Fruit fly (Drosophila melanogaster) whole organism, embryonic: ENCODE results near the gene CG44088.

Source experiments
- B-H2 ChIP-seq: fragments of 200-800 bp; sonication (Bioruptor generic); optimal IDR thresholded peaks from 2 replicates; lab custom pipeline; 2018; ENCODE audit warnings: missing biosample characterization, mild to moderate bottlenecking, missing genetic modification characterization
- BEAF-32 ChIP-seq: fragments of 200-800 bp; sonication (Bioruptor generic); optimal IDR thresholded peaks from 3 replicates; lab custom pipeline; 2017; ENCODE audit warnings: missing biosample characterization, missing genetic modification characterization, mild to moderate bottlenecking, moderate library complexity, missing genetic modification reagents
- CG10209 ChIP-seq: fragments of 200-800 bp; sonication (Bioruptor generic); optimal IDR thresholded peaks from 3 replicates; lab custom pipeline; 2017; ENCODE audit warnings: missing biosample characterization, mild to moderate bottlenecking, missing genetic modification characterization, missing genetic modification reagents
- CG10431 ChIP-seq: fragments of 200-800 bp; sonication (Bioruptor generic); optimal IDR thresholded peaks from 3 replicates; lab custom pipeline; 2018; ENCODE audit warnings: missing biosample characterization, mild to moderate bottlenecking, missing genetic modification characterization
- CG10979 ChIP-seq: fragments of 200-800 bp; sonication (Bioruptor generic); optimal IDR thresholded peaks from 2 replicates; lab custom pipeline; 2018; ENCODE audit warnings: missing biosample characterization, mild to moderate bottlenecking, missing genetic modification characterization, moderate library complexity
- CG11695 ChIP-seq: fragments of 200-800 bp; sonication (Bioruptor generic); IDR thresholded peaks from 3 replicates; pipeline ENCODE4 v1.3.6; 2022; ENCODE audit warnings: missing biosample characterization, missing genetic modification characterization
- CG12219 ChIP-seq: fragments of 200-800 bp; sonication (Bioruptor generic); optimal IDR thresholded peaks from 3 replicates; lab custom pipeline; 2018; ENCODE audit warnings: missing biosample characterization, mild to moderate bottlenecking, missing genetic modification characterization
- CG12299 ChIP-seq: fragments of 200-800 bp; sonication (Bioruptor generic); optimal IDR thresholded peaks from 2 replicates; lab custom pipeline; 2018; ENCODE audit warnings: missing biosample characterization, mild to moderate bottlenecking, missing genetic modification characterization
- CG12769 ChIP-seq: fragments of 200-800 bp; sonication (Bioruptor generic); optimal IDR thresholded peaks from 2 replicates; lab custom pipeline; 2019; ENCODE audit warnings: missing biosample characterization, mild to moderate bottlenecking, missing genetic modification characterization, moderate library complexity
- CG13287 ChIP-seq: fragments of 200-800 bp; sonication (Bioruptor generic); IDR thresholded peaks from 2 replicates; pipeline ENCODE4 v1.3.6; 2022; ENCODE audit warnings: missing biosample characterization, missing genetic modification characterization; ENCODE audit not compliant: partially characterized antibody
- CG15269 ChIP-seq: fragments of 200-800 bp; sonication (Bioruptor generic); optimal IDR thresholded peaks from 2 replicates; lab custom pipeline; 2018; ENCODE audit warnings: missing biosample characterization, mild to moderate bottlenecking, missing genetic modification characterization, moderate library complexity
- CG15696 ChIP-seq: fragments of 200-800 bp; sonication (Bioruptor generic); optimal IDR thresholded peaks from 2 replicates; lab custom pipeline; 2019; ENCODE audit warnings: missing biosample characterization, mild to moderate bottlenecking, missing genetic modification characterization, moderate library complexity
- CG16813 ChIP-seq: fragments of 200-800 bp; sonication (Bioruptor generic); IDR thresholded peaks from 3 replicates; pipeline ENCODE4 v1.3.6; 2022; ENCODE audit warnings: missing biosample characterization, missing genetic modification characterization; ENCODE audit not compliant: partially characterized antibody
- CG17385 ChIP-seq: fragments of 200-800 bp; sonication (Bioruptor generic); optimal IDR thresholded peaks from 3 replicates; lab custom pipeline; 2018; ENCODE audit warnings: missing biosample characterization, mild to moderate bottlenecking, missing genetic modification characterization
- CG18262 ChIP-seq: fragments of 200-800 bp; optimal IDR thresholded peaks from 3 replicates; lab custom pipeline; 2019; ENCODE audit warnings: missing biosample characterization, mild to moderate bottlenecking, missing genetic modification characterization, moderate library complexity
- CG2120 ChIP-seq: fragments of 200-800 bp; sonication (Bioruptor generic); optimal IDR thresholded peaks from 3 replicates; lab custom pipeline; 2016; ENCODE audit warnings: missing biosample characterization, missing genetic modification characterization
- CG2712 ChIP-seq: fragments of 200-800 bp; optimal IDR thresholded peaks from 3 replicates; lab custom pipeline; 2019; ENCODE audit warnings: missing biosample characterization, mild to moderate bottlenecking, missing genetic modification characterization, moderate library complexity
- CG2889 ChIP-seq: fragments of 200-800 bp; sonication (Bioruptor generic); IDR thresholded peaks from 3 replicates; pipeline ENCODE4 v1.3.6; 2022; ENCODE audit warnings: missing biosample characterization, missing genetic modification characterization
- CG31224 ChIP-seq: fragments of 200-800 bp; sonication (Bioruptor generic); IDR thresholded peaks from 2 replicates; pipeline ENCODE4 v1.3.6; 2022; ENCODE audit warnings: missing biosample characterization, missing genetic modification characterization
- CG4707 ChIP-seq: fragments of 200-800 bp; sonication (Bioruptor generic); optimal IDR thresholded peaks from 2 replicates; lab custom pipeline; 2018; ENCODE audit warnings: missing biosample characterization, mild to moderate bottlenecking, missing genetic modification characterization, moderate library complexity
- CG7357 ChIP-seq: fragments of 200-800 bp; sonication (Bioruptor generic); IDR thresholded peaks from 3 replicates; pipeline ENCODE4 v1.3.6; 2022; ENCODE audit warnings: missing biosample characterization, missing genetic modification characterization
- CG7839 ChIP-seq: fragments of 200-800 bp; sonication (Bioruptor generic); optimal IDR thresholded peaks from 3 replicates; lab custom pipeline; 2018; ENCODE audit warnings: missing biosample characterization, mild to moderate bottlenecking, missing genetic modification characterization, moderate library complexity
- CG8281 ChIP-seq: fragments of 200-800 bp; sonication (Bioruptor generic); optimal IDR thresholded peaks from 2 replicates; lab custom pipeline; 2018; ENCODE audit warnings: missing biosample characterization, mild to moderate bottlenecking, missing genetic modification characterization, moderate library complexity
- CG9817 ChIP-seq: fragments of 200-800 bp; sonication (Bioruptor generic); optimal IDR thresholded peaks from 2 replicates; lab custom pipeline; 2018; ENCODE audit warnings: missing biosample characterization, mild to moderate bottlenecking, missing genetic modification characterization, moderate library complexity
- Elba2 ChIP-seq: fragments of 200-800 bp; sonication (Bioruptor generic); optimal IDR thresholded peaks from 3 replicates; lab custom pipeline; 2016; ENCODE audit warnings: missing biosample characterization, missing genetic modification characterization
- GATAe ChIP-seq: fragments of 200-800 bp; sonication (Bioruptor generic); conservative IDR thresholded peaks from 2 replicates; pipeline ENCODE4 v1.3.6; 2022; ENCODE audit warnings: missing biosample characterization, missing genetic modification characterization
- H2.0 ChIP-seq: fragments of 200-800 bp; sonication (Bioruptor generic); IDR thresholded peaks from 2 replicates; pipeline ENCODE4 v1.3.6; 2022; ENCODE audit warnings: missing biosample characterization, missing genetic modification characterization
- Hmr ChIP-seq: fragments of 200-800 bp; sonication (Bioruptor generic); optimal IDR thresholded peaks from 3 replicates; lab custom pipeline; 2017; ENCODE audit warnings: mild to moderate bottlenecking, missing biosample characterization, missing genetic modification reagents, missing genetic modification characterization
- Lpt ChIP-seq: fragments of >200 bp; optimal IDR thresholded peaks from 2 replicates; lab custom pipeline; 2018; ENCODE audit warnings: missing biosample characterization, missing genetic modification characterization
- Max ChIP-seq: fragments of 200-800 bp; sonication (Bioruptor generic); optimal IDR thresholded peaks from 2 replicates; lab custom pipeline; 2016; ENCODE audit warnings: missing biosample characterization, mild to moderate bottlenecking, missing genetic modification characterization
- Ptx1 ChIP-seq: fragments of 200-800 bp; sonication (Bioruptor generic); IDR thresholded peaks from 2 replicates; pipeline ENCODE4 v1.3.6; 2022; ENCODE audit warnings: missing biosample characterization, missing genetic modification characterization
- Rfx ChIP-seq: fragments of 200-800 bp; sonication (Bioruptor generic); IDR thresholded peaks from 2 replicates; pipeline ENCODE4 v1.3.6; 2022; ENCODE audit warnings: missing biosample characterization, missing genetic modification characterization
- Rx ChIP-seq: fragments of 200-800 bp; sonication (Bioruptor generic); IDR thresholded peaks from 2 replicates; pipeline ENCODE4 v1.3.6; 2022; ENCODE audit warnings: missing biosample characterization, missing genetic modification characterization
- Ssrp ChIP-seq: fragments of 200-800 bp; sonication (Bioruptor generic); optimal IDR thresholded peaks from 2 replicates; lab custom pipeline; 2018; ENCODE audit warnings: missing biosample characterization, mild to moderate bottlenecking, missing genetic modification characterization, moderate library complexity
- dmrt99B ChIP-seq: fragments of 200-800 bp; sonication (Bioruptor generic); optimal IDR thresholded peaks from 2 replicates; lab custom pipeline; 2018; ENCODE audit warnings: missing biosample characterization, mild to moderate bottlenecking, missing genetic modification characterization, moderate library complexity
- lab ChIP-seq: fragments of 200-800 bp; sonication (Bioruptor generic); optimal IDR thresholded peaks from 3 replicates; lab custom pipeline; 2017; ENCODE audit warnings: missing biosample characterization, missing genetic modification characterization, mild to moderate bottlenecking, moderate library complexity, missing genetic modification reagents
- lbe ChIP-seq: fragments of 200-800 bp; sonication (Bioruptor generic); optimal IDR thresholded peaks from 2 replicates; lab custom pipeline; 2016; ENCODE audit warnings: missing biosample characterization, mild to moderate bottlenecking, missing genetic modification characterization
- lilli ChIP-seq: fragments of 200-800 bp; sonication (Bioruptor generic); optimal IDR thresholded peaks from 3 replicates; lab custom pipeline; 2016; ENCODE audit warnings: missing biosample characterization, missing genetic modification characterization
- nerfin-2 ChIP-seq: fragments of 200-800 bp; sonication (Bioruptor generic); IDR thresholded peaks from 2 replicates; pipeline ENCODE4 v1.3.6; 2022; ENCODE audit warnings: missing biosample characterization, missing genetic modification characterization; ENCODE audit not compliant: partially characterized antibody
- odd ChIP-seq: fragments of 200-800 bp; sonication (Bioruptor generic); optimal IDR thresholded peaks from 2 replicates; lab custom pipeline; 2017; ENCODE audit warnings: missing biosample characterization, mild to moderate bottlenecking, missing genetic modification characterization
- pan ChIP-seq, 4 experiments: fragments of >200 bp in 3 of 4; fragments of 200-800 bp in 1 of 4; sonication (Bioruptor generic) in 1 of 4; optimal IDR thresholded peaks in 3 of 4; IDR thresholded peaks in 1 of 4; 2 replicates each; pipeline versions ENCODE4 v1.3.6 to Lab custom; 2017 to 2022; ENCODE audit warnings: missing biosample characterization in 2 of 4, missing genetic modification characterization in 2 of 4, mixed read lengths in 1 of 4
- peb ChIP-seq: fragments of 200-800 bp; sonication (Bioruptor generic); IDR thresholded peaks from 2 replicates; pipeline ENCODE4 v1.3.6; 2022; ENCODE audit warnings: missing biosample characterization, missing genetic modification characterization
- rib ChIP-seq: fragments of 200-800 bp; sonication (Bioruptor generic); IDR thresholded peaks from 2 replicates; pipeline ENCODE4 v1.3.6; 2022; ENCODE audit warnings: missing biosample characterization, missing genetic modification characterization
- slbo ChIP-seq: fragments of 200-800 bp; sonication (Bioruptor generic); IDR thresholded peaks from 2 replicates; pipeline ENCODE4 v1.3.6; 2022; ENCODE audit warnings: missing biosample characterization, missing genetic modification characterization
- sr ChIP-seq: fragments of 200-800 bp; sonication (Bioruptor generic); IDR thresholded peaks from 3 replicates; pipeline ENCODE4 v1.3.6; 2022; ENCODE audit warnings: missing biosample characterization, missing genetic modification characterization
- tll ChIP-seq, 2 experiments: fragments of 200-800 bp in 1 of 2; fragments of >200 bp in 1 of 2; sonication (Bioruptor generic) in 1 of 2; optimal IDR thresholded peaks; 2 replicates each; lab custom pipeline; 2017 to 2019; ENCODE audit warnings: missing biosample characterization in 2 of 2, missing genetic modification characterization in 2 of 2, mild to moderate bottlenecking in 1 of 2, moderate library complexity in 1 of 2
- ttk ChIP-seq: fragments of 200-800 bp; sonication (Bioruptor generic); IDR thresholded peaks from 2 replicates; pipeline ENCODE4 v2.1.2; 2022; ENCODE audit warnings: missing biosample characterization, missing genetic modification characterization
- z ChIP-seq: fragments of 200-800 bp; sonication (Bioruptor generic); IDR thresholded peaks from 3 replicates; pipeline ENCODE4 v1.3.6; 2022; ENCODE audit warnings: missing biosample characterization, missing genetic modification characterization

Gene CG44088

DNA sequence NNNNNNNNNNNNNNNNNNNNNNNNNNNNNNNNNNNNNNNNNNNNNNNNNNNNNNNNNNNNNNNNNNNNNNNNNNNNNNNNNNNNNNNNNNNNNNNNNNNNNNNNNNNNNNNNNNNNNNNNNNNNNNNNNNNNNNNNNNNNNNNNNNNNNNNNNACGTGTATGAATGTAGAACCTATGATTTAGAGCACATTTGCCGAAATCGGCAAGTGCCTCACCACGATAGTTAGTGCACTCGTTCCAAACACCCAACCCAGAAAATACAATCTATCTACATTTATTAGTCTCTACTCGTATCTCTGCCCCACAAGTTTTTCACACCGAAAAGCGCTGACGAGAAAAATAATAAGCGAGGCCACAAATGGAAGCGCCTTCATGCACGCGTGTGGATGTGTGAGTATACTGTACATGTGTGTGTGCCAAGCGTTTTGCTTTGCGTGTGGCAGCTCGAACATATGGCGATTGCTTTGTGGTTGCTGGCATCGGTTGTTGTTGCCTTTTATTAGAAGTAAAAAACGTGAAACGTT is 29.3 kb upstream of the CG44088 start (continued):
- peak; percentile 9 for TF ChIP-seq Ssrp (tag; lab: Kevin White, UChicago)
- no peak for TF ChIP-seq CG10431
- TF ChIP-seq odd: no peak
- peak; percentile 29 for TF ChIP-seq dmrt99B (tag; lab: Kevin White, UChicago)
- TF ChIP-seq CG17385 (GFP tag; lab: Kevin White, UChicago): peak; percentile 13
- no peak for TF ChIP-seq CG10979 (tag; lab: Kevin White, UChicago)
- TF ChIP-seq CG2712 (tag; lab: Kevin White, UChicago): peak; percentile 43
- TF ChIP-seq slbo (GFP tag; lab: Robert Waterston, UW): peak; percentile 14
- TF ChIP-seq CG12219: peak; percentile 28
- TF ChIP-seq sr (GFP tag; lab: Robert Waterston, UW): no peak
- TF ChIP-seq CG15696 (tag; lab: Kevin White, UChicago): no peak
- 0 out of 3 replicates have a peak, but pooled peaks have one; percentile 7 for TF ChIP-seq CG2889 (GFP tag; lab: Robert Waterston, UW)
- no peak for TF ChIP-seq Elba2
- peak; percentile 36 for TF ChIP-seq Lpt
- TF ChIP-seq GATAe (GFP tag; lab: Robert Waterston, UW): peak; percentile 47
- no peak for TF ChIP-seq CG31224 (GFP tag; lab: Robert Waterston, UW)
- peak; percentile 30 for TF ChIP-seq CG15269 (tag; lab: Kevin White, UChicago)
- TF ChIP-seq peb: 0 out of 2 replicates have a peak, but pooled peaks have one; percentile 5
- TF ChIP-seq H2.0 (GFP tag; lab: Robert Waterston, UW): peak; percentile 27; the same call in 1 of the 2 replicates
- TF ChIP-seq rib (GFP tag; lab: Robert Waterston, UW): 0 out of 2 replicates have a peak, but pooled peaks have one; percentile 33
- no peak for TF ChIP-seq CG12299 (tag; lab: Kevin White, UChicago)
- 0 out of 3 replicates have a peak, but pooled peaks have one; percentile 17 for TF ChIP-seq CG7357 (GFP tag; lab: Robert Waterston, UW)
- TF ChIP-seq CG9817 (tag; lab: Kevin White, UChicago): peak; percentile 39
- peak; percentile 40 for TF ChIP-seq CG10209 (GFP tag; lab: Kevin White, UChicago)
- 0 out of 2 replicates have a peak, but pooled peaks have one; percentile 39 for TF ChIP-seq Ptx1 (GFP tag; lab: Robert Waterston, UW)
- no peak for TF ChIP-seq lbe (GFP tag; lab: Kevin White, UChicago)
- TF ChIP-seq tll (GFP tag; optimal IDR thresholded peaks at IDR 0.05; lab: Kevin White, UChicago): no peak
- TF ChIP-seq BEAF-32: peak; percentile 66
- no peak for TF ChIP-seq pan (optimal IDR thresholded peaks at IDR 0.05; lab: Kevin White, UChicago)
- TF ChIP-seq pan (GFP tag; optimal IDR thresholded peaks at IDR 0.05 in 1 of 2, IDR thresholded peaks at IDR 0.05 in 1 of 2): no peak
- peak; percentile 1 for TF ChIP-seq CG8281 (tag; lab: Kevin White, UChicago)
- peak; percentile 18 for TF ChIP-seq CG7839 (tag; lab: Kevin White, UChicago)
- peak; percentile 45 for TF ChIP-seq Hmr (GFP tag; lab: Kevin White, UChicago)
- TF ChIP-seq ttk (GFP tag; lab: Robert Waterston, UW): 0 out of 2 replicates have a peak, but pooled peaks have one; percentile 12
- TF ChIP-seq CG16813: peak; percentile 24; the same call in 1 of the 3 replicates
- peak; percentile 38; the same call in 1 of the 2 replicates for TF ChIP-seq nerfin-2
- peak; percentile 38 for TF ChIP-seq Max
- peak; percentile 62 for TF ChIP-seq CG12769 (tag; lab: Kevin White, UChicago)
- peak; percentile 66; the same call in 1 of the 2 replicates for TF ChIP-seq CG13287 (GFP tag; lab: Robert Waterston, UW)
- no peak for TF ChIP-seq CG4707 (GFP tag; lab: Kevin White, UChicago)
- peak; percentile 23 for TF ChIP-seq CG18262 (tag; lab: Kevin White, UChicago)
- TF ChIP-seq lilli: peak; percentile 3
- TF ChIP-seq lab (GFP tag; lab: Kevin White, UChicago): peak; percentile 26
- TF ChIP-seq CG11695: no peak
- TF ChIP-seq Rx (GFP tag; lab: Robert Waterston, UW): 0 out of 2 replicates have a peak, but pooled peaks have one; percentile 6
- peak; percentile 77; the same call in 2 of the 3 replicates for TF ChIP-seq z
- TF ChIP-seq CG2120 (GFP tag; lab: Kevin White, UChicago): peak; percentile 34
- peak; percentile 25 for TF ChIP-seq B-H2 (GFP tag; lab: Kevin White, UChicago)
- TF ChIP-seq Rfx: peak; percentile 46
